Worm (Caenorhabditis elegans) whole organism, early embryonic: Measurements from ENCODE around the gene C16E9.2.

Experiments used
- B0310.2 ChIP-seq: sonication (generic microtip); optimal IDR thresholded peaks from 2 replicates; lab custom pipeline; 2016; ENCODE audit warnings: mild to moderate bottlenecking, missing genetic modification characterization, missing compliant biosample characterization
- F13C5.2 ChIP-seq: sonication (generic microtip); optimal IDR thresholded peaks from 2 replicates; lab custom pipeline; 2017; ENCODE audit warnings: mild to moderate bottlenecking, missing genetic modification characterization, inconsistent platforms, missing compliant biosample characterization
- ama-1 ChIP-seq: fragments of 150-350 bp; optimal IDR thresholded peaks from 2 replicates; lab custom pipeline; 2014
- ceh-13 ChIP-seq: fragments of 200-800 bp; sonication (Bioruptor generic); optimal IDR thresholded peaks from 2 replicates; lab custom pipeline; 2018; ENCODE audit warnings: mild to moderate bottlenecking, missing genetic modification characterization, missing compliant biosample characterization
- ceh-36 ChIP-seq: sonication (generic microtip); optimal IDR thresholded peaks from 2 replicates; lab custom pipeline; 2016; ENCODE audit warnings: missing genetic modification characterization, inconsistent platforms, missing compliant biosample characterization
- ets-7 ChIP-seq: sonication (generic microtip); optimal IDR thresholded peaks from 2 replicates; lab custom pipeline; 2016; ENCODE audit warnings: missing genotype, missing genetic modification characterization, missing compliant biosample characterization
- flt-1 ChIP-seq: fragments of 200-800 bp; sonication (Bioruptor generic); IDR thresholded peaks from 2 replicates; pipeline ENCODE4 v1.3.6; 2022; ENCODE audit warnings: missing genetic modification characterization, missing compliant biosample characterization
- hmg-4 ChIP-seq: fragments of 200-800 bp; sonication (Bioruptor generic); optimal IDR thresholded peaks from 2 replicates; lab custom pipeline; 2018; ENCODE audit warnings: mild to moderate bottlenecking, missing genetic modification characterization, missing compliant biosample characterization
- hnd-1 ChIP-seq: sonication (generic microtip); optimal IDR thresholded peaks from 2 replicates; lab custom pipeline; 2016; ENCODE audit warnings: missing genetic modification characterization, missing compliant biosample characterization
- scrt-1 ChIP-seq: fragments of 200-800 bp; sonication (Bioruptor generic); IDR thresholded peaks from 2 replicates; pipeline ENCODE4 v1.3.6; 2022; ENCODE audit warnings: missing genetic modification characterization, missing compliant biosample characterization
- tbx-11 ChIP-seq: fragments of 200-800 bp; sonication (Bioruptor generic); IDR thresholded peaks from 2 replicates; pipeline ENCODE4 v1.3.6; 2022; ENCODE audit warnings: missing genetic modification characterization, missing compliant biosample characterization
- tra-4 ChIP-seq: sonication (generic microtip); optimal IDR thresholded peaks from 2 replicates; lab custom pipeline; 2017; ENCODE audit warnings: missing genetic modification characterization, missing compliant biosample characterization

DNA sequence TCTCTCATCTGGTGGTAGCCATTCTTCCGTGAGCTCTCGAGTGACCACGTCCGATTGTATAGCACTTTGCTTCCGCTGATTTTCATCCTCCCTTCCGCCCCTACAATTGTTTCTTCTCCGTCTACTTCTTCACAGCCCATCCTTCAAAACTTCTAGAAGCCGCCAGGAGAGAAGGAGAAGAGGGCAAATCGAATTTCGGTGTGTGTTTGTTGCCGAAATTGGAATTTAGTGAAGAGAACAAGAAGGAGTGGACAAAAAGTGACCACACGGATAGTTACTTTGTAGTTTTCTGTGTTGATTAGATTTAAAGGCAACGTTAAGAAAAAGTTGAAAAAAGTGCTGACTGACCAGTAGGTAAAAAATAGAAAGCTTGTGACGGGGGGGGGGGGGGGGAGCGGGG is 42.5 kb upstream of the C16E9.2 start:
- TF ChIP-seq hmg-4 (GFP tag; lab: Kevin White, UChicago) (no peak), tra-4 (no peak), ama-1 (lab: Kevin White, UChicago) (no peak), ceh-13 (GFP tag; lab: Kevin White, UChicago) (no peak), ceh-36 (tag; lab: Kevin White, UChicago) (no peak), flt-1 (no peak), B0310.2 (tag; lab: Kevin White, UChicago) (no peak), tbx-11 (GFP tag; lab: Robert Waterston, UW) (no peak), hnd-1 (no peak), scrt-1 (no peak), F13C5.2 (tag; lab: Kevin White, UChicago) (no peak), ets-7 (tag; lab: Kevin White, UChicago) (no peak)
